Worm (Caenorhabditis elegans) whole organism, young adult: ENCODE results near the gene timp-1.

ENCODE experiments used
- B0019.2 ChIP-seq: fragments of 200-800 bp; sonication (Bioruptor generic); conservative IDR thresholded peaks from 2 replicates; pipeline ENCODE4 v1.3.6; 2022; ENCODE audit warnings: missing genetic modification reagents, missing genetic modification characterization, missing compliant biosample characterization
- C06A6.2 ChIP-seq: fragments of 200-800 bp; sonication (Bioruptor generic); conservative IDR thresholded peaks from 2 replicates; pipeline ENCODE4 v1.3.6; 2022; ENCODE audit warnings: missing genetic modification characterization, missing compliant biosample characterization
- F10E7.11 ChIP-seq: sonication (generic microtip); optimal IDR thresholded peaks from 2 replicates; lab custom pipeline; 2017; ENCODE audit warnings: mild to moderate bottlenecking, missing genetic modification characterization, moderate library complexity, missing compliant biosample characterization
- F33H1.4 ChIP-seq: fragments of 200-800 bp; sonication (Bioruptor generic); IDR thresholded peaks from 2 replicates; pipeline ENCODE4 v1.3.6; 2022; ENCODE audit warnings: missing genetic modification reagents, missing genetic modification characterization, missing compliant biosample characterization
- F49E8.2 ChIP-seq: sonication (generic microtip); optimal IDR thresholded peaks from 3 replicates; lab custom pipeline; 2017; ENCODE audit warnings: missing genetic modification characterization, mild to moderate bottlenecking, missing compliant biosample characterization, antibody characterized with exemption, moderate library complexity; ENCODE audit not compliant: insufficient read depth
- F57C9.4 ChIP-seq: sonication (generic microtip); optimal IDR thresholded peaks from 2 replicates; lab custom pipeline; 2017; ENCODE audit warnings: mild to moderate bottlenecking, missing genetic modification characterization, missing compliant biosample characterization
- T07F8.4 ChIP-seq: sonication (generic microtip); optimal IDR thresholded peaks from 2 replicates; lab custom pipeline; 2016; ENCODE audit warnings: mild to moderate bottlenecking, missing genetic modification characterization, moderate library complexity, missing compliant biosample characterization
- Y53G8AR.9 ChIP-seq: fragments of 200-800 bp; sonication (Bioruptor generic); conservative IDR thresholded peaks from 2 replicates; pipeline ENCODE4 v1.3.6; 2022; ENCODE audit warnings: missing genetic modification reagents, missing genetic modification characterization, missing compliant biosample characterization
- Y79H2A.3 ChIP-seq: fragments of 200-800 bp; sonication (Bioruptor generic); conservative IDR thresholded peaks from 2 replicates; pipeline ENCODE4 v1.3.6; 2022; ENCODE audit warnings: missing genetic modification reagents, missing genetic modification characterization, missing compliant biosample characterization
- ama-1 ChIP-seq, 3 experiments: fragments of 150-350 bp in 1 of 3; sonication (generic microtip) in 2 of 3; optimal IDR thresholded peaks; 2 replicates each; lab custom pipeline; 2014 to 2018; ENCODE audit warnings: missing biosample characterization in 2 of 3, missing genetic modification characterization in 2 of 3, missing genetic modification reagents in 2 of 3
- attf-3 ChIP-seq: fragments of 200-800 bp; sonication (Bioruptor generic); conservative IDR thresholded peaks from 2 replicates; pipeline ENCODE4 v1.3.6; 2022; ENCODE audit warnings: missing genetic modification reagents, missing genetic modification characterization, missing compliant biosample characterization
- ceh-100 ChIP-seq: fragments of 200-800 bp; sonication (Bioruptor generic); IDR thresholded peaks from 2 replicates; pipeline ENCODE4 v1.3.6; 2022; ENCODE audit warnings: missing genetic modification reagents, missing genetic modification characterization, missing compliant biosample characterization
- ceh-40 ChIP-seq: fragments of 200-800 bp; sonication (Bioruptor generic); IDR thresholded peaks from 2 replicates; pipeline ENCODE4 v1.3.6; 2022; ENCODE audit warnings: missing genetic modification characterization, missing compliant biosample characterization
- ceh-79 ChIP-seq: sonication (generic microtip); optimal IDR thresholded peaks from 2 replicates; lab custom pipeline; 2017; ENCODE audit warnings: mild to moderate bottlenecking, missing genetic modification characterization, missing compliant biosample characterization
- ceh-91 ChIP-seq: fragments of 200-800 bp; sonication (Bioruptor generic); IDR thresholded peaks from 2 replicates; pipeline ENCODE4 v1.3.6; 2022; ENCODE audit warnings: missing genetic modification reagents, missing genetic modification characterization, missing compliant biosample characterization
- dox-1 ChIP-seq: fragments of 200-800 bp; sonication (Bioruptor generic); IDR thresholded peaks from 2 replicates; pipeline ENCODE4 v1.3.6; 2022; ENCODE audit warnings: missing genetic modification reagents, missing genetic modification characterization, missing compliant biosample characterization
- egl-44 ChIP-seq: fragments of 200-800 bp; sonication (Bioruptor generic); IDR thresholded peaks from 2 replicates; pipeline ENCODE4 v1.3.6; 2022; ENCODE audit warnings: missing genetic modification reagents, missing genetic modification characterization, missing compliant biosample characterization
- hlh-12 ChIP-seq: sonication (generic microtip); optimal IDR thresholded peaks from 2 replicates; lab custom pipeline; 2016; ENCODE audit warnings: missing genetic modification characterization, missing compliant biosample characterization
- hrde-1 ChIP-seq: sonication (generic microtip); optimal IDR thresholded peaks from 2 replicates; lab custom pipeline; 2016; ENCODE audit warnings: missing genetic modification characterization, mild to moderate bottlenecking, missing compliant biosample characterization, moderate library complexity, missing genotype, missing genetic modification reagents, borderline replicate concordance
- hsf-1 ChIP-seq: fragments of 200-800 bp; sonication (Bioruptor generic); IDR thresholded peaks from 2 replicates; pipeline ENCODE4 v1.3.6; 2022; ENCODE audit warnings: missing genetic modification reagents, missing genetic modification characterization, missing compliant biosample characterization
- let-607 ChIP-seq, 2 experiments: fragments of 200-800 bp in 1 of 2; sonication (Bioruptor generic) in 1 of 2; sonication (generic microtip) in 1 of 2; optimal IDR thresholded peaks; 2 replicates each; lab custom pipeline; 2016 to 2018; ENCODE audit warnings: mild to moderate bottlenecking in 2 of 2, missing compliant biosample characterization in 2 of 2, missing genetic modification characterization in 2 of 2, moderate library complexity in 2 of 2, missing genotype in 1 of 2
- lin-40 ChIP-seq: sonication (generic microtip); optimal IDR thresholded peaks from 2 replicates; lab custom pipeline; 2016; ENCODE audit warnings: missing genetic modification characterization, mild to moderate bottlenecking, missing compliant biosample characterization, missing genotype, missing genetic modification reagents
- lsl-1 ChIP-seq: fragments of 200-800 bp; sonication (Bioruptor generic); optimal IDR thresholded peaks from 2 replicates; lab custom pipeline; 2018; ENCODE audit warnings: mild to moderate bottlenecking, missing genetic modification characterization, moderate library complexity, missing compliant biosample characterization
- lsy-27 ChIP-seq: sonication (generic microtip); optimal IDR thresholded peaks from 2 replicates; lab custom pipeline; 2017; ENCODE audit warnings: missing genetic modification characterization, mild to moderate bottlenecking, missing compliant biosample characterization, antibody characterized with exemption, missing genotype, borderline replicate concordance; ENCODE audit not compliant: insufficient read depth
- madf-3 ChIP-seq: fragments of 200-800 bp; sonication (Bioruptor generic); IDR thresholded peaks from 2 replicates; pipeline ENCODE4 v1.3.6; 2022; ENCODE audit warnings: missing genetic modification reagents, missing genetic modification characterization, missing compliant biosample characterization
- mel-28 ChIP-seq: sonication (generic microtip); optimal IDR thresholded peaks from 2 replicates; lab custom pipeline; 2016; ENCODE audit warnings: borderline replicate concordance, mild to moderate bottlenecking, missing genetic modification characterization, missing compliant biosample characterization
- mes-4 ChIP-seq: sonication (generic microtip); optimal IDR thresholded peaks from 2 replicates; lab custom pipeline; 2016; ENCODE audit warnings: missing genotype, missing genetic modification characterization, missing compliant biosample characterization
- nhr-120 ChIP-seq: fragments of 200-800 bp; sonication (Bioruptor generic); IDR thresholded peaks from 2 replicates; pipeline ENCODE4 v1.3.6; 2022; ENCODE audit warnings: missing genetic modification characterization, missing compliant biosample characterization
- nhr-80 ChIP-seq: sonication (generic microtip); optimal IDR thresholded peaks from 2 replicates; lab custom pipeline; 2016; ENCODE audit warnings: missing genetic modification characterization, missing compliant biosample characterization
- repo-1 ChIP-seq: sonication (generic microtip); optimal IDR thresholded peaks from 2 replicates; lab custom pipeline; 2017; ENCODE audit warnings: mild to moderate bottlenecking, missing genetic modification characterization, missing compliant biosample characterization
- snpc-4 ChIP-seq, 5 experiments: fragments of 150-350 bp in 1 of 5; sonication (generic microtip) in 4 of 5; optimal IDR thresholded peaks; 2 replicates each; lab custom pipeline; 2014 to 2018; ENCODE audit warnings: missing genetic modification characterization in 5 of 5, missing biosample characterization in 3 of 5, antibody characterized with exemption in 2 of 5, mild to moderate bottlenecking in 2 of 5, missing compliant biosample characterization in 2 of 5, missing genotype in 2 of 5, moderate library complexity in 2 of 5, missing genetic modification reagents in 1 of 5
- ztf-18 ChIP-seq: sonication (generic microtip); optimal IDR thresholded peaks from 2 replicates; lab custom pipeline; 2016; ENCODE audit warnings: missing genotype, mild to moderate bottlenecking, missing genetic modification characterization, missing compliant biosample characterization
- ztf-6 ChIP-seq: fragments of 200-800 bp; sonication (Bioruptor generic); IDR thresholded peaks from 2 replicates; pipeline ENCODE4 v1.3.6; 2022; ENCODE audit warnings: missing genetic modification reagents, missing genetic modification characterization, missing compliant biosample characterization

The timp-1 gene

DNA sequence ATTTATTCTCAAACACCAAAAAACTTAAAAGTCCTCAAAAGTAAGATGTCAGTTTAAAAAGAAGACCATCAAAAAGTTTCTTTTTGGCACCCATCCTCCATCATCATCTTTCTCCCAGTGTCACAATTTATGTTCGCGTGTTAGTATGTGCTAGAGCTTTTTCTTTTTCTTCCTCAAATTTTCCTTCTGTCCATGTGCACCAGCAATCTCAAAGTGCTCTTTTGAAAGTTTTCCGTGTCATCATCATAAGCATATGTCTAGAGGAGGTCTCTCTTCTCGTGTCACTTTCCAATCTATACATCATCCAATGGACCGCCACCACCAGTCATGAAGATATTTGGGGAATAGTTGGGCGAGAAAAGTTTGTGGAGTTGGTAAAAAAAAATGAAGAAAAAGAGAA is 44.0 kb downstream of the timp-1 start:
- no peak for TF ChIP-seq nhr-80 (tag; lab: Kevin White, UChicago)
- TF ChIP-seq T07F8.4 (tag; lab: Kevin White, UChicago): no peak
- TF ChIP-seq nhr-120 (GFP tag; lab: Robert Waterston, UW): no peak
- TF ChIP-seq lsy-27 (tag; lab: Kevin White, UChicago): no peak
- no peak for TF ChIP-seq mes-4
- TF ChIP-seq lin-40 (tag; lab: Kevin White, UChicago): no peak

DNA sequence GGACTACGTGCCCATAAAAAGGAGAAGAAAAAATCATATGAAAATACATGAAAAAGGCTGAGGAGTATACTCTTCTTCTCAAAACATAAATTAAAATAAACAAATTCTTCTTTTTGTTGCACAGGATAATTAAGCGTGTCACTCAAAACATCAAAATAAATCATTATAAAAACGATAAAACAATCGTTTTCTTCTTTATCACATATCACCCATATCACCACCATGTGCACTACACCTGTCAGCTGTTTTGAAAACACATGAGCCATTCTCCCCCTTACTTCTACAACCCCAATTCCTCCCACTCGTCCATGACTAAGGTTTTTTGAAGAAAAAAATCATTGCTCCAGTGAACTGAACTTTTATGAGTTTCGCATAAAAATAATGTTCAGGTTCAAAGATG is 45.5 kb downstream of the timp-1 start:
- TF ChIP-seq lsl-1 (GFP tag; lab: Kevin White, UChicago) (no peak), lin-40 (tag; lab: Kevin White, UChicago) (no peak), ama-1 (optimal IDR thresholded peaks at IDR 0.05; lab: Kevin White, UChicago) (no peak), ama-1 (GFP tag; optimal IDR thresholded peaks at IDR 0.05; lab: Kevin White, UChicago) (no peak), F57C9.4 (tag; lab: Kevin White, UChicago) (no peak), ceh-40 (no peak), nhr-120 (GFP tag; lab: Robert Waterston, UW) (no peak), egl-44 (no peak), madf-3 (GFP tag; lab: Robert Waterston, UW) (no peak), repo-1 (tag; lab: Kevin White, UChicago) (no peak), F49E8.2 (tag; lab: Kevin White, UChicago) (no peak), hlh-12 (tag; lab: Kevin White, UChicago) (no peak), Y79H2A.3 (GFP tag; lab: Robert Waterston, UW) (no peak), let-607 (tag; optimal IDR thresholded peaks at IDR 0.05; lab: Kevin White, UChicago) (no peak), dox-1 (no peak)
- TF ChIP-seq, all 124 proteins: peak for 0

- TF ChIP-seq hsf-1 (GFP tag; lab: Robert Waterston, UW): no peak
- no peak for TF ChIP-seq ceh-91 (GFP tag; lab: Robert Waterston, UW)
- TF ChIP-seq ama-1 (optimal IDR thresholded peaks at IDR 0.05; lab: Kevin White, UChicago): no peak
- TF ChIP-seq ama-1 (GFP tag; optimal IDR thresholded peaks at IDR 0.05; lab: Kevin White, UChicago): no peak
- TF ChIP-seq Y53G8AR.9: no peak
- no peak for TF ChIP-seq hrde-1
- no peak for TF ChIP-seq ceh-100 (GFP tag; lab: Robert Waterston, UW)
- no peak for TF ChIP-seq F33H1.4 (GFP tag; lab: Robert Waterston, UW)
- no peak for TF ChIP-seq mel-28 (tag; lab: Kevin White, UChicago)
- no peak for TF ChIP-seq let-607 (tag; optimal IDR thresholded peaks at IDR 0.05; lab: Kevin White, UChicago)
- no peak for TF ChIP-seq ceh-79
- no peak for TF ChIP-seq F49E8.2 (tag; lab: Kevin White, UChicago)
- TF ChIP-seq ztf-18: no peak
- TF ChIP-seq ztf-6 (GFP tag; lab: Robert Waterston, UW): no peak
- no peak for TF ChIP-seq B0019.2 (GFP tag; lab: Robert Waterston, UW)
- TF ChIP-seq snpc-4 (GFP tag; optimal IDR thresholded peaks at IDR 0.05; lab: Kevin White, UChicago): no peak
- TF ChIP-seq snpc-4 (tag; optimal IDR thresholded peaks at IDR 0.05; lab: Kevin White, UChicago): no peak
- TF ChIP-seq T07F8.4 (tag; lab: Kevin White, UChicago): no peak
- TF ChIP-seq F10E7.11 (tag; lab: Kevin White, UChicago): no peak
- TF ChIP-seq attf-3 (GFP tag; lab: Robert Waterston, UW): no peak
- TF ChIP-seq C06A6.2 (GFP tag; lab: Robert Waterston, UW): no peak
These were observed 46.9 kb downstream of the timp-1 start for ce11 chrV:8253946-8254345.
